Fruit fly (Drosophila melanogaster) whole organism, pupa: ENCODE data around the gene kek4.

Source experiments
- CG10348 ChIP-seq: fragments of 200-800 bp; sonication (Bioruptor generic); IDR thresholded peaks from 2 replicates; pipeline ENCODE4 v1.3.6; 2022; ENCODE audit warnings: missing biosample characterization, missing genetic modification characterization
- CG12605 ChIP-seq: fragments of 200-800 bp; sonication (Bioruptor generic); IDR thresholded peaks from 2 replicates; pipeline ENCODE4 v1.3.6; 2022; ENCODE audit warnings: missing biosample characterization, missing genetic modification characterization
- CG13204 ChIP-seq: fragments of 200-800 bp; sonication (Bioruptor generic); optimal IDR thresholded peaks from 2 replicates; lab custom pipeline; 2018; ENCODE audit warnings: missing biosample characterization, mild to moderate bottlenecking, missing genetic modification characterization, moderate library complexity
- CG14655 ChIP-seq: fragments of 200-800 bp; sonication (Bioruptor generic); optimal IDR thresholded peaks from 3 replicates; lab custom pipeline; 2017; ENCODE audit warnings: mild to moderate bottlenecking, missing biosample characterization, missing genetic modification reagents, missing genetic modification characterization
- CG15710 ChIP-seq: fragments of 200-800 bp; sonication (Bioruptor generic); optimal IDR thresholded peaks from 2 replicates; lab custom pipeline; 2018; ENCODE audit warnings: missing biosample characterization, mild to moderate bottlenecking, missing genetic modification characterization, moderate library complexity
- CG17806 ChIP-seq: fragments of 200-800 bp; sonication (Bioruptor generic); optimal IDR thresholded peaks from 2 replicates; lab custom pipeline; 2018; ENCODE audit warnings: missing biosample characterization, mild to moderate bottlenecking, missing genetic modification characterization, moderate library complexity
- CG32121 ChIP-seq: fragments of 200-800 bp; sonication (Bioruptor generic); IDR thresholded peaks from 2 replicates; pipeline ENCODE4 v1.3.6; 2022; ENCODE audit warnings: missing biosample characterization, missing genetic modification characterization
- CG34367 ChIP-seq: fragments of 200-800 bp; sonication (Bioruptor generic); optimal IDR thresholded peaks from 2 replicates; lab custom pipeline; 2018; ENCODE audit warnings: missing biosample characterization, mild to moderate bottlenecking, missing genetic modification characterization
- CG4496 ChIP-seq: fragments of 200-800 bp; sonication (Bioruptor generic); IDR thresholded peaks from 3 replicates; pipeline ENCODE4 v1.3.6; 2022; ENCODE audit warnings: missing biosample characterization, missing genetic modification characterization
- CG8159 ChIP-seq: fragments of 200-800 bp; sonication (Bioruptor generic); optimal IDR thresholded peaks from 3 replicates; lab custom pipeline; 2018; ENCODE audit warnings: missing biosample characterization, mild to moderate bottlenecking, missing genetic modification characterization, moderate library complexity
- CG8301 ChIP-seq: fragments of 200-800 bp; sonication (Bioruptor generic); optimal IDR thresholded peaks from 2 replicates; lab custom pipeline; 2018; ENCODE audit warnings: missing biosample characterization, mild to moderate bottlenecking, missing genetic modification characterization
- CG9948 ChIP-seq: fragments of 200-800 bp; sonication (Bioruptor generic); optimal IDR thresholded peaks from 2 replicates; lab custom pipeline; 2018; ENCODE audit warnings: missing biosample characterization, mild to moderate bottlenecking, missing genetic modification characterization, moderate library complexity
- D1 ChIP-seq: fragments of 200-800 bp; sonication (Bioruptor generic); optimal IDR thresholded peaks from 2 replicates; lab custom pipeline; 2018; ENCODE audit warnings: missing biosample characterization, mild to moderate bottlenecking, missing genetic modification characterization, moderate library complexity
- EcR ChIP-seq: fragments of 200-800 bp; sonication (Bioruptor generic); optimal IDR thresholded peaks from 3 replicates; lab custom pipeline; 2019; ENCODE audit warnings: missing biosample characterization, missing genetic modification characterization, mild to moderate bottlenecking, moderate library complexity, missing genetic modification reagents
- Ets98B ChIP-seq: fragments of 200-800 bp; sonication (Bioruptor generic); IDR thresholded peaks from 2 replicates; pipeline ENCODE4 v1.3.6; 2022; ENCODE audit warnings: missing biosample characterization, missing genetic modification characterization
- Pif1A ChIP-seq: fragments of 200-800 bp; sonication (Bioruptor generic); optimal IDR thresholded peaks from 3 replicates; lab custom pipeline; 2016; ENCODE audit warnings: missing biosample characterization, missing genetic modification characterization
- Pif1B ChIP-seq: fragments of 200-800 bp; sonication (Bioruptor generic); optimal IDR thresholded peaks from 3 replicates; lab custom pipeline; 2016; ENCODE audit warnings: missing biosample characterization, missing genetic modification characterization
- Snoo ChIP-seq: fragments of 200-800 bp; sonication (Bioruptor generic); optimal IDR thresholded peaks from 3 replicates; lab custom pipeline; 2017; ENCODE audit warnings: missing biosample characterization, mild to moderate bottlenecking, missing genetic modification characterization, inconsistent platforms
- fd96Ca ChIP-seq: fragments of 200-800 bp; sonication (Bioruptor generic); IDR thresholded peaks from 3 replicates; pipeline ENCODE4 v1.3.6; 2022; ENCODE audit warnings: missing biosample characterization, missing genetic modification characterization
- gl ChIP-seq: fragments of 200-800 bp; sonication (Bioruptor generic); optimal IDR thresholded peaks from 2 replicates; lab custom pipeline; 2018; ENCODE audit warnings: missing biosample characterization, mild to moderate bottlenecking, missing genetic modification characterization
- rn ChIP-seq: fragments of 200-800 bp; sonication (Bioruptor generic); IDR thresholded peaks from 2 replicates; pipeline ENCODE4 v1.3.6; 2022; ENCODE audit warnings: missing biosample characterization, missing genetic modification characterization

kek4 gene

DNA sequence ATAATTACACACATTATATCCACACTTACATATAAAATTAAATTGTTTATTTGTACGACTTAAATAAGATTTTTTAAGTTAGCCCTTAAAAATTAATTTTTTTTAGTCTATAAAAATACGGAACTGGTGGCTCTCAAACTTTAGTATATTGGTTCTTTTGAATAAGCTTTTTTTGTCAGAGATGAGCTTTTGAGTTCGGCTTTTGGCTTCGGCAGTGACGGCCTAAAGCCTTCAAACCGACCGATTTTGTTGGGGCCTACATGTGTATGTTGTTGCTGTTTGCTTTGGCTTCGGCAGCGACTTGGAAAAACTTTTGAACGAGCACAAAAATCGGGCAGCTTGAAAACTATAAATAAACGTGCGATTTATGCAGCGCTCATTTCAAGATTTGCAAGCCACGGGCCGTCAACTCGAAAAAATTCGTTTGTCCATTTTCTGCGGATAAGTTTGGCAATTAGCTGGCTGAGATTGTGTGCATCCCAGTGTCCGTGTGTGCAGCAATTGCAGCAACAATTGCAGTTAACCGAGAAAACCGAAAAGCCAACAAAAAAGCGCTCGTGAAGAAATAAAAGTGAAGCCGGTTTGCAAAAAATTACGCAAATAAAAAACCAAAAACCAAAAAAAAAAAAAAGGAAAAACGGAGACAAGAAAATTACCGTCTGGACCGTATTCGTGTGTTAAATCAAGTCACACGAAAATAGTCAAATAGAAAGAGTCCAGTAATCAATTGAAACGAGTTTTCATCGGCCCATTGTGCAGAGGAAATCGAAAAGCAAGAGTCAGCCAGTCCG, 30.9 kb upstream of the kek4 start, which contains the start of gene CG16820:
Gene CG16820 (plus strand): TSS at position 378 of the 791 bp plus-strand sequence.
- TF ChIP-seq Ets98B (GFP tag; lab: Robert Waterston, UW) (peak; percentile 53; the same call in 1 of the 2 replicates), CG34367 (tag; lab: Kevin White, UChicago) (no peak), EcR (no peak), CG12605 (peak; percentile 71), CG32121 (GFP tag; lab: Robert Waterston, UW) (no peak; the same call in 1 of the 2 replicates), CG9948 (no peak), CG15710 (tag; lab: Kevin White, UChicago) (no peak)

DNA sequence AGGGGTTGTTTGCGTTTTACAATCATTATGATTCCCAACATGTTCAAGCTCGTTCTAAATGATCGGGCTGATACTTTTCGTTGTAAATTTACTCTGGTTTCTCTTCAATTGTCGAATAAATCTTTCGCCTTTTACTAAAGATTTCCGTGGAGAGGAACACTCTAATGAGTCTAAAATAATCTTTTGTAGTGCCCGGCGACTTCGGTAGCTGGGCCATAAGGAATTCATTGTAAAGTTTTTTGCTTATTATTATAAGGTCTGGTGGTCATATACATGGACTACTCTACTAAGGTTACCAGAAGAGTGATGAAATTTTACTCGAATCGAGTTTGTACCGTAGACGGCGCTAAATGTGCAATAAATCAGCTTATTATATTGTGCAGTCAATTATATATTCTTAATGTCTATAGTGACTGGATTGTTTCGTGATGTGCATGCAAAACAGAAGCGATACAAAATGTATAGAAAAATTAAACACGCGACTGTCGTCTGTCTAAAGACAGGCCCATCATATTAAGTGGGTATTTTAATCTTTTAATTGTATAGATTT, 29.7 kb upstream of the kek4 start:
- TF ChIP-seq EcR (no peak), CG13204 (GFP tag; lab: Kevin White, UChicago) (no peak), rn (no peak), Ets98B (GFP tag; lab: Robert Waterston, UW) (no peak), CG9948 (no peak), CG8301 (no peak), Snoo (tag; lab: Kevin White, UChicago) (no peak), CG15710 (tag; lab: Kevin White, UChicago) (no peak), CG4496 (no peak), CG17806 (tag; lab: Kevin White, UChicago) (no peak), CG12605 (no peak), D1 (tag; lab: Kevin White, UChicago) (no peak), CG34367 (tag; lab: Kevin White, UChicago) (no peak), CG14655 (GFP tag; lab: Kevin White, UChicago) (no peak), fd96Ca (GFP tag; lab: Robert Waterston, UW) (no peak), CG8159 (tag; lab: Kevin White, UChicago) (no peak), gl (tag; lab: Kevin White, UChicago) (no peak)

DNA sequence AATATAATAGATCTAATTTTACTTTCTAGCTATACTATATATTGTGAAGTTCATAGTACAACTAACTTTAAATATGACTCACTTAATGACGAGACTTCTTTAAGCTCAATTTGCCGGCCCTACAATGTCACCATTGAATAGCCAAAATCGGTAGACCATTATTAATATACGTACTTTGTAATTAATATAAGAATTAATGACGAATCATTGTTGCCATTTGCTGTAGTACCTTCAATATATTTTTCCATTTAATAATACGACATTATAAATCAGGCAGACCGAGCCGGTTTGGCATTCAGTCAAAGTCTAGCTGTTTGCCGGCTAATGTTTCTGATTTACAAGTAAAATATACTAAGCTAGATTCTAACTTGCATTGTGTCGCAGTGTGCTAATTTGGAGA, 24.5 kb upstream of the kek4 start, which contains the start of gene Jhbp13:
Gene Jhbp13 (plus strand): TSS at position 301 of the 400 bp plus-strand sequence.
- TF ChIP-seq CG8301 (no peak), CG9948 (no peak), CG13204 (GFP tag; lab: Kevin White, UChicago) (no peak), Pif1A (GFP tag; lab: Kevin White, UChicago) (no peak), Pif1B (GFP tag; lab: Kevin White, UChicago) (no peak), EcR (no peak), CG4496 (no peak), CG14655 (GFP tag; lab: Kevin White, UChicago) (no peak), CG10348 (no peak), Ets98B (GFP tag; lab: Robert Waterston, UW) (no peak), Snoo (tag; lab: Kevin White, UChicago) (no peak)

DNA sequence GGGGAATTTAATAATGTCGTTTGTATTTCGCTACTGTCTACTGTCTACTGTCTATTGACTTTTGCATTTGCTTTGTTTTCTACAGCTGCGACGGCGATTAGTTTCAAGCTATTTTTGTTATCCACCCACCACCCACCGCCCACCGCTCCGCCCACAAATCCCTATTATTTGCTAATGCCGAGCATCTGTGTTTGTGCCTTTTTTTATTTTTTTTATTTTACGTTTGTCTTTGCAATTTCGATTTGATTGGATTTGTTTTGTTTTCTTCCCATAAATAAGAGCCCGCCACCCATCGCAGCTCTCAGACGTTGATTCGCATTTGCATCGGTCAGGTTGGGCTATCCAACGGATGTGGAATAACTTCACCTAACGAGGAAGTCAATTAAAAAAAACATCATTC, 21.0 kb upstream of the kek4 start, which contains the start of gene Jhbp14:
Gene Jhbp14 (plus strand): TSS at position 301 of the 400 bp plus-strand sequence.
- TF ChIP-seq CG15710 (tag; lab: Kevin White, UChicago) (no peak), rn (no peak), Pif1A (GFP tag; lab: Kevin White, UChicago) (no peak), CG17806 (tag; lab: Kevin White, UChicago) (no peak), CG4496 (no peak), CG13204 (GFP tag; lab: Kevin White, UChicago) (no peak), EcR (no peak)

DNA sequence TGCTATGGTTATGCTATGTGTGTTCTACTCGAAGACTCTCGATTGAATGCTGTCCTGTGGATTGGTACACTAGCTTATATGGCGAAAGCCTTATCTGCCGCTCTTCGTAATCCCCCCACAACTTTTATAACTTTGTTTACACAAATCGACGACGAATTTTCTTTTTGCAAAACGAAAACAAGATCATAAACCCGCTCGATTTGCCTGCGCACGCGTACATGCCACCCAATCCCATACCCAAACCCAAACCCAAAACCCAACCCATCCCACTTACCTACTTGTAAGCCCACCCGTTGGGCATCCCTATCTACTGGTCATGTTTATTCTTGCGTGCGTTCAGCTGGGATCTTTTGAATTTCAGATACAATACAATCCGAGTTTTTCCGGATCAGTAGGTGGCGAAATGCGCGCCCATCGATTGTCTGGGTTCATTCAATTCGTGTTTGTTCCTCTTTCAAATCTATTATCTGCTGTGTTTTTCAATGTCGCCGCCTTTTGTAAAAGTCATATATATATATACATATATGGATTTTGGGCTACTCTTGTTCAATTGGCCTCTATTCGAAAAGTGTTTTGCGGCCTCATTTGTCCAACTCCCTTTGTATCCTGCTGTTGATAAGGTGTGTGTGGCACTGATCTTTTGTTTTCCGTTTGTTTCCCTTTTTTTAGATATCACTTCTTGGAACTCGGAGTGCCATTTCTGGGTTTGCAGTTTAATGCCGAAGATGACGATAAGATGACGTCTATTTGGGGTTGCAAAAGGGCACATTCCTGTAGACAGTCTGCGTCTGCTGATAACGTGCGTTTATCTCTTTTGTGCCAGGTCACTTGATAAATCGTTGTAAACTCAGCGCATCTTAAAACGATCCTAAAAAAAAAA, 19.7 kb upstream of the kek4 start, which contains the start of gene Mabi:
Gene Mabi (minus strand): TSS at position 51 of the 880 bp plus-strand sequence.
- no peak for TF ChIP-seq CG8159 (tag; lab: Kevin White, UChicago)
- TF ChIP-seq D1 (tag; lab: Kevin White, UChicago): no peak
- TF ChIP-seq fd96Ca (GFP tag; lab: Robert Waterston, UW): no peak
- TF ChIP-seq rn: no peak
- no peak for TF ChIP-seq Pif1A (GFP tag; lab: Kevin White, UChicago)
- no peak for TF ChIP-seq gl (tag; lab: Kevin White, UChicago)
- no peak for TF ChIP-seq Snoo (tag; lab: Kevin White, UChicago)
- no peak for TF ChIP-seq CG34367 (tag; lab: Kevin White, UChicago)
- no peak for TF ChIP-seq CG12605
- TF ChIP-seq CG14655 (GFP tag; lab: Kevin White, UChicago): no peak

DNA sequence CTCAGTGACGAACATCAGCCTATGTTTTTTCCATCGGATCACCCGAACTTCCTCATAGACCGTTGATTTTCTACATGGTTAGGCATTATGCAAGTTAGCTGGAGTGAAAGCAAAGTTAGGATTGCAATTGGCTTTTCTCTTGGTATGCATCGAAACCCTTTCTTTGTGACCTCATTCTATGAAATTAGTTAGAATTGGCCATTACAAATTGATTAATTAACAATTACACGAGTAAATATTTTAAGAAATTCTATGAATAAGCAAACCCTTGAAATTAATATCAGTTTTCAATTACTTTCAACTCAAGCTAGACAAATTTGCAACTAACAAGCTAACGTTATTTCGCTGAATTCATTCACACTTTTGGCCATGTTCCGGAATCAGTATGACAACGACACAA, 16.6 kb upstream of the kek4 start, which contains the start of gene Prosalpha6T:
Gene Prosalpha6T (plus strand): TSS at position 301 of the 400 bp plus-strand sequence.
- TF ChIP-seq CG13204 (GFP tag; lab: Kevin White, UChicago): no peak
- TF ChIP-seq Pif1B (GFP tag; lab: Kevin White, UChicago): no peak
- TF ChIP-seq D1 (tag; lab: Kevin White, UChicago): no peak
- no peak for TF ChIP-seq Ets98B (GFP tag; lab: Robert Waterston, UW)
- no peak for TF ChIP-seq fd96Ca (GFP tag; lab: Robert Waterston, UW)
- TF ChIP-seq CG9948: no peak
- no peak for TF ChIP-seq Snoo (tag; lab: Kevin White, UChicago)
- no peak for TF ChIP-seq EcR
- no peak for TF ChIP-seq rn
- TF ChIP-seq CG8159 (tag; lab: Kevin White, UChicago): no peak
- no peak for TF ChIP-seq CG34367 (tag; lab: Kevin White, UChicago)
- no peak for TF ChIP-seq CG8301
- TF ChIP-seq Pif1A (GFP tag; lab: Kevin White, UChicago): no peak
- no peak for TF ChIP-seq CG32121 (GFP tag; lab: Robert Waterston, UW)
- no peak for TF ChIP-seq gl (tag; lab: Kevin White, UChicago)
